Fruit fly (Drosophila melanogaster) whole organism, wandering third instar larva: Measurements from ENCODE around the gene tws.

ENCODE experiments used
- Abd-B ChIP-seq: fragments of >200 bp; optimal IDR thresholded peaks from 2 replicates; lab custom pipeline; 2017; ENCODE audit warnings: missing biosample characterization, missing genetic modification characterization
- CG32264 ChIP-seq: fragments of 200-800 bp; sonication (Bioruptor generic); optimal IDR thresholded peaks from 2 replicates; lab custom pipeline; 2016; ENCODE audit warnings: missing biosample characterization, missing genetic modification characterization
- CG9705 ChIP-seq: fragments of 200-800 bp; sonication (Bioruptor generic); optimal IDR thresholded peaks from 2 replicates; lab custom pipeline; 2018; ENCODE audit warnings: missing biosample characterization, mild to moderate bottlenecking, missing genetic modification characterization
- CrebA ChIP-seq: fragments of 200-800 bp; sonication (Bioruptor generic); optimal IDR thresholded peaks from 2 replicates; lab custom pipeline; 2016; ENCODE audit warnings: missing biosample characterization, mild to moderate bottlenecking, missing genetic modification characterization, borderline replicate concordance
- Dif ChIP-seq: fragments of 200-275, 200-300 bp; sonication (Bioruptor generic); optimal IDR thresholded peaks from 2 replicates; lab custom pipeline; 2018; ENCODE audit warnings: missing biosample characterization, missing genetic modification characterization; ENCODE audit not compliant: partially characterized antibody
- HLH106 ChIP-seq: fragments of 200-800 bp; optimal IDR thresholded peaks from 3 replicates; lab custom pipeline; 2019; ENCODE audit warnings: missing biosample characterization, mild to moderate bottlenecking, missing genetic modification characterization, moderate library complexity
- Hnf4 ChIP-seq: fragments of 200-800 bp; sonication (Bioruptor generic); optimal IDR thresholded peaks from 2 replicates; lab custom pipeline; 2016; ENCODE audit warnings: missing biosample characterization, mild to moderate bottlenecking, missing genetic modification characterization
- Hr83 ChIP-seq: fragments of 200-300 bp; sonication (Bioruptor generic); optimal IDR thresholded peaks from 2 replicates; lab custom pipeline; 2016; ENCODE audit warnings: missing biosample characterization, mild to moderate bottlenecking, missing genetic modification characterization, moderate library complexity; ENCODE audit not compliant: poor library complexity, severe bottlenecking
- Jra ChIP-seq: sonication (Bioruptor generic); optimal IDR thresholded peaks from 2 replicates; lab custom pipeline; 2016; ENCODE audit warnings: missing biosample characterization, missing genetic modification characterization
- OdsH ChIP-seq: fragments of 200-800 bp; sonication (Bioruptor generic); optimal IDR thresholded peaks from 2 replicates; lab custom pipeline; 2016; ENCODE audit warnings: missing biosample characterization, mild to moderate bottlenecking, missing genetic modification characterization
- Rel ChIP-seq, 2 experiments: fragments of 200-800 bp; sonication (Bioruptor generic) in 1 of 2; optimal IDR thresholded peaks; 2 replicates in 1 of 2; 3 replicates in 1 of 2; lab custom pipeline; 2016 to 2019; ENCODE audit warnings: mild to moderate bottlenecking in 2 of 2, missing biosample characterization in 2 of 2, missing genetic modification characterization in 2 of 2, moderate library complexity in 1 of 2
- Sp1 ChIP-seq: fragments of 200-800 bp; sonication (Bioruptor generic); optimal IDR thresholded peaks from 3 replicates; lab custom pipeline; 2019; ENCODE audit warnings: missing biosample characterization, mild to moderate bottlenecking, missing genetic modification characterization, moderate library complexity
- br ChIP-seq: fragments of 200-800 bp; sonication (Bioruptor generic); optimal IDR thresholded peaks from 2 replicates; lab custom pipeline; 2016; ENCODE audit warnings: missing biosample characterization, missing genetic modification characterization
- brk ChIP-seq: fragments of 200-800 bp; sonication (Bioruptor generic); optimal IDR thresholded peaks from 2 replicates; lab custom pipeline; 2016; ENCODE audit warnings: missing biosample characterization, mild to moderate bottlenecking, missing genetic modification characterization
- dl ChIP-seq, 2 experiments: fragments of 175-275, 200-275 bp in 1 of 2; fragments of 200-275 bp in 1 of 2; sonication (Bioruptor generic); optimal IDR thresholded peaks; lab custom pipeline; 2018; ENCODE audit warnings: mild to moderate bottlenecking in 2 of 2, missing biosample characterization in 2 of 2, missing genetic modification characterization in 2 of 2, moderate library complexity in 2 of 2; ENCODE audit not compliant: partially characterized antibody in 2 of 2, insufficient read depth in 1 of 2
- dsf ChIP-seq: sonication (Bioruptor generic); optimal IDR thresholded peaks from 2 replicates; lab custom pipeline; 2016; ENCODE audit warnings: missing biosample characterization, missing genetic modification characterization, borderline replicate concordance
- ey ChIP-seq: fragments of 200-800 bp; sonication (Bioruptor generic); optimal IDR thresholded peaks from 2 replicates; lab custom pipeline; 2016; ENCODE audit warnings: missing biosample characterization, missing genetic modification characterization
- foxo ChIP-seq, 2 experiments: fragments of 200-800 bp; sonication (Bioruptor generic); optimal IDR thresholded peaks; 2 replicates in 1 of 2; 3 replicates in 1 of 2; lab custom pipeline; 2016 to 2017; ENCODE audit warnings: missing biosample characterization in 2 of 2, missing genetic modification characterization in 2 of 2
- fru ChIP-seq: fragments of 200-800 bp; sonication (Bioruptor generic); optimal IDR thresholded peaks from 3 replicates; lab custom pipeline; 2016; ENCODE audit warnings: missing biosample characterization, mild to moderate bottlenecking, missing genetic modification characterization
- jim ChIP-seq: fragments of 175-275, 200-325 bp; sonication (Bioruptor generic); optimal IDR thresholded peaks from 2 replicates; lab custom pipeline; 2016; ENCODE audit warnings: missing biosample characterization, mild to moderate bottlenecking, missing genetic modification characterization
- psq ChIP-seq: fragments of 200-800 bp; sonication (Bioruptor generic); optimal IDR thresholded peaks from 3 replicates; lab custom pipeline; 2017; ENCODE audit warnings: missing biosample characterization, mild to moderate bottlenecking, missing genetic modification characterization, moderate library complexity
- rgr ChIP-seq: fragments of 200-800 bp; sonication (Bioruptor generic); optimal IDR thresholded peaks from 3 replicates; lab custom pipeline; 2016; ENCODE audit warnings: missing biosample characterization, mild to moderate bottlenecking, missing genetic modification characterization
- sage ChIP-seq: fragments of 200-800 bp; sonication (Bioruptor generic); optimal IDR thresholded peaks from 2 replicates; lab custom pipeline; 2016; ENCODE audit warnings: missing biosample characterization, mild to moderate bottlenecking, missing genetic modification characterization
- sv ChIP-seq: fragments of 200-800 bp; sonication (Bioruptor generic); optimal IDR thresholded peaks from 3 replicates; lab custom pipeline; 2016; ENCODE audit warnings: missing biosample characterization, missing genetic modification characterization
- tai ChIP-seq: sonication (Bioruptor generic); optimal IDR thresholded peaks from 2 replicates; lab custom pipeline; 2016; ENCODE audit warnings: missing biosample characterization, missing genetic modification characterization
- woc ChIP-seq: sonication (Bioruptor generic); optimal IDR thresholded peaks from 2 replicates; lab custom pipeline; 2016; ENCODE audit warnings: missing biosample characterization, mild to moderate bottlenecking, missing genetic modification characterization

tws gene

dm6 chr3R:10134341-10134668, 5.3 kb downstream of the tws start (continued):
- TF ChIP-seq dsf (GFP tag; lab: Kevin White, UChicago) (peak; percentile 55), Rel (GFP tag; optimal IDR thresholded peaks at IDR 0.05; lab: Kevin White, UChicago) (no peak), Rel (tag; optimal IDR thresholded peaks at IDR 0.05; lab: Kevin White, UChicago) (peak; percentile 19), CG9705 (GFP tag; lab: Kevin White, UChicago) (peak; percentile 48), Jra (peak; percentile 82), CrebA (no peak), rgr (peak; percentile 79), br (GFP tag; lab: Kevin White, UChicago) (peak; percentile 76), Hr83 (GFP tag; lab: Kevin White, UChicago) (peak; percentile 95), jim (GFP tag; lab: Kevin White, UChicago) (no peak), foxo (GFP tag; optimal IDR thresholded peaks at IDR 0.05; lab: Kevin White, UChicago) (peak in 1 of 2 experiments; percentile 79)

DNA sequence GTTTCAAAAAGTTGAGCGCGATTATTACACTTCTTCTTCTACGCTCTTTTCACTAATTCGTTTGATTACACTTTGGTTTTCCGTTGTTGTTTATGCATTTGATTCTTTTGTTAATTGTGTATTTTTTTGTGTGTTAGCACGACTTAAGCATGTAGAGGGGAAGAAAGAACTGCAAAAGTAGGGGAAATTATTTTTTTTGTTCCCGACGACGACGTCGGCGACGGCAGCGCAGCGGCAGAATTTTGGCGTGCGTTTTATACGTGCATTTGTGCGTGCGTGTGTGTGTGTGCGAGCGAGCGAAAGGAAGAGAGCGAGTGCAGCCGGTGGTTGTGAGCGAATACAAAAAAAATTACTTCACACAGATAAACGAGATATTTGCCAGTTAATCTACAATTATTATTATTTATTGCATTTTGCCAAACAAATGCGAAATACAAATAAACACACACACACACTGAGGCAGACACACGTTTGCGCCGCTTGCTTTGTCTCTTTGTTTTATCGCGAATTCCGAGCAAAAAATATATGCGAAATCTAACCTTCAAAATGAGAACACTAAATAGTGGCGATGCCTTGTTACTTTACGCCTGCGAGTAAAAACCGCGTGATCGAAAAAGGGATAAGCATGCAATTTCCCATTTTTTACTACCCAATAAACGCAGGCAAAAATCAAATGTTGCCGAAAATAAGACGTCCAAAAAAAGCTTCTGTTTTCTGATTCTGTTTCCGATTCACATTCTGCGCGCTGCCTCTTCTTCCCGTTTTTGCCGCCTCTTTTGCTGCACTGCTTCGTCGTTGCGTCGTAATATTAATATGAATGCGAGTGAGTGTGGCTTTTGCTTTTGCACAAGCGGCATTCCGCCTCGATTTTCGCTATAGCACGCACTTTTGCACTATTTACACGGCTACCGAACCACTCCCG, 5.9 kb downstream of the tws start:
- TF ChIP-seq psq (GFP tag; lab: Kevin White, UChicago) = peak; percentile 96
- TF ChIP-seq sage (GFP tag; lab: Kevin White, UChicago) = peak; percentile 79
- TF ChIP-seq Abd-B (GFP tag; lab: Kevin White, UChicago) = no peak
- TF ChIP-seq woc (GFP tag; lab: Kevin White, UChicago) = no peak
- TF ChIP-seq fru (GFP tag; lab: Kevin White, UChicago) = peak; percentile 67
- TF ChIP-seq CG32264 = peak; percentile 30
- peak; percentile 27 for TF ChIP-seq Rel (GFP tag; optimal IDR thresholded peaks at IDR 0.05; lab: Kevin White, UChicago)
- TF ChIP-seq Rel (tag; optimal IDR thresholded peaks at IDR 0.05; lab: Kevin White, UChicago) = no peak

dm6 chr3R:10132906-10133416, 6.6 kb downstream of the tws start:
- TF ChIP-seq dsf (GFP tag; lab: Kevin White, UChicago) (no peak), Sp1 (GFP tag; lab: Kevin White, UChicago) (peak; percentile 11), tai (GFP tag; lab: Kevin White, UChicago) (peak; percentile 53), brk (peak; percentile 39), br (GFP tag; lab: Kevin White, UChicago) (peak; percentile 26), Hr83 (GFP tag; lab: Kevin White, UChicago) (peak; percentile 36), psq (GFP tag; lab: Kevin White, UChicago) (peak; percentile 98), Hnf4 (peak; percentile 52), foxo (GFP tag; optimal IDR thresholded peaks at IDR 0.05; lab: Kevin White, UChicago) (peak in 1 of 2 experiments; percentile 44), sv (no peak), Dif (GFP tag; lab: Kevin White, UChicago) (peak; percentile 50), HLH106 (tag; lab: Kevin White, UChicago) (peak; percentile 39), sage (GFP tag; lab: Kevin White, UChicago) (peak; percentile 40), Rel (GFP tag; optimal IDR thresholded peaks at IDR 0.05; lab: Kevin White, UChicago) (peak; percentile 7), Rel (tag; optimal IDR thresholded peaks at IDR 0.05; lab: Kevin White, UChicago) (no peak), ey (GFP tag; lab: Kevin White, UChicago) (peak; percentile 7), woc (GFP tag; lab: Kevin White, UChicago) (peak; percentile 67), dl (GFP tag; optimal IDR thresholded peaks at IDR 0.05; lab: Kevin White, UChicago; ENCODE audit: insufficient read depth in 1 of 2, partially characterized antibody in 2 of 2) (no peak), OdsH (GFP tag; lab: Kevin White, UChicago) (no peak)

- TF ChIP-seq HLH106 (tag; lab: Kevin White, UChicago) (no peak), ey (GFP tag; lab: Kevin White, UChicago) (no peak), sv (no peak), tai (GFP tag; lab: Kevin White, UChicago) (peak; percentile 46), brk (no peak)
- TF ChIP-seq, all 38 proteins: peak for 1
Measured at dm6 chr3R:10130975-10131529, 8.5 kb downstream of the tws start.
